Worm (Caenorhabditis elegans): ENCODE results near the gene F01D5.5.

- TF ChIP-seq lsy-2 (tag; optimal IDR thresholded peaks at IDR 0.05) (no peak), pha-4 (tag; optimal IDR thresholded peaks at IDR 0.05) (no peak), sptf-1 (tag; optimal IDR thresholded peaks at IDR 0.05) (no peak), mab-5 (tag; optimal IDR thresholded peaks at IDR 0.05) (no peak), unc-39 (tag; optimal IDR thresholded peaks at IDR 0.05) (no peak), blmp-1 (tag; optimal IDR thresholded peaks at IDR 0.05) (no peak), ces-1 (GFP tag; optimal IDR thresholded peaks at IDR 0.05) (no peak), nhr-237 (tag; optimal IDR thresholded peaks at IDR 0.05) (no peak), mls-2 (tag; optimal IDR thresholded peaks at IDR 0.05) (no peak)
Observed at ce11 chrII:14045235-14045634, 43.1 kb upstream of the F01D5.5 start.
